Worm (Caenorhabditis elegans): Measurements from ENCODE around the gene srt-12.

- TF ChIP-seq tbx-37 (GFP tag; conservative IDR thresholded peaks at IDR 0.05) (no peak), ceh-13 (GFP tag; optimal IDR thresholded peaks at IDR 0.05) (no peak), hmg-4 (GFP tag; optimal IDR thresholded peaks at IDR 0.05) (no peak)
Observed at ce11 chrV:4216902-4217301, 25.4 kb downstream of the srt-12 start.
